Worm (Caenorhabditis elegans): Measurements from ENCODE around the gene irld-18.

DNA sequence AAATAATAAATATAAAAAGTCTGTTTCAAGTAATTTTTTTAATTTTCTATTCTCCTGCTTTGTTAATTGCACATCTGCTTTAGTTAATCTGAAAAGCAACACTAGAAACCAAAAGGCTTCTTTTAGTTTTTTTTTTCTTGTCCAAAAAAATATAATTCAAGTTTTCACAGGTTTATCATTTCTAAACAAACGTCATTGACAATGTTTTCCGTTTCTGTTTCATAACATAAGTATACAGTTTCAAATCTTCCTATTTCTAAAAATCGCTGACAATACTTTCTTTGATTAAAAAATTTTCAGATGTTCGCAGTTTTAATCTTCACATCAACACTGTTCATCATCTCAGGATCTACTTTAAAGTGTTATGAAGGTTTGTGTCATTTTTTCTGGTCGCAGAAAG, 15.8 kb downstream of the irld-18 start, which contains the start of gene Y57G11B.2:
- TF ChIP-seq unc-62 (GFP tag; optimal IDR thresholded peaks at IDR 0.05) (no peak), nhr-237 (tag; optimal IDR thresholded peaks at IDR 0.05) (no peak)
